Worm (Caenorhabditis elegans) whole organism, L1 larva: Measurements from ENCODE around the gene srt-28.

Experiments
- C04F5.9 ChIP-seq: sonication (generic microtip); optimal IDR thresholded peaks from 2 replicates; lab custom pipeline; 2016; ENCODE audit warnings: missing genetic modification characterization, missing compliant biosample characterization
- F16B12.6 ChIP-seq: fragments of 150-350 bp; optimal IDR thresholded peaks from 2 replicates; lab custom pipeline; 2014; ENCODE audit warnings: missing biosample characterization, missing genetic modification characterization
- blmp-1 ChIP-seq: fragments of 150-350 bp; optimal IDR thresholded peaks from 2 replicates; lab custom pipeline; 2014; ENCODE audit warnings: missing biosample characterization, missing genetic modification characterization
- ceh-8 ChIP-seq: fragments of 200-800 bp; sonication (Bioruptor generic); optimal IDR thresholded peaks from 2 replicates; lab custom pipeline; 2018; ENCODE audit warnings: mild to moderate bottlenecking, missing genetic modification characterization, moderate library complexity, missing compliant biosample characterization
- ces-1 ChIP-seq: fragments of 150-350 bp; optimal IDR thresholded peaks from 2 replicates; lab custom pipeline; 2014; ENCODE audit warnings: missing biosample characterization, missing genetic modification reagents, missing genetic modification characterization
- dpl-1 ChIP-seq, 3 experiments: fragments of 150-350 bp in 2 of 3; sonication (generic microtip) in 1 of 3; optimal IDR thresholded peaks; 2 replicates each; lab custom pipeline; 2014 to 2017; ENCODE audit warnings: missing biosample characterization in 3 of 3, missing genetic modification characterization in 3 of 3, missing genetic modification reagents in 3 of 3
- efl-1 ChIP-seq, 4 experiments: fragments of 150-350 bp; optimal IDR thresholded peaks in 3 of 4; peaks in 1 of 4; 1 replicate in 1 of 4; 2 replicates in 3 of 4; lab custom pipeline; 2014; ENCODE audit warnings: missing biosample characterization in 2 of 4, missing genetic modification characterization in 2 of 4, missing genetic modification reagents in 2 of 4
- egl-27 ChIP-seq, 2 experiments: fragments of 150-350 bp in 1 of 2; sonication (generic microtip); optimal IDR thresholded peaks; 3 replicates each; lab custom pipeline; 2017 to 2018; ENCODE audit warnings: missing biosample characterization in 2 of 2, missing genetic modification characterization in 2 of 2, missing genetic modification reagents in 2 of 2
- elt-2 ChIP-seq: sonication (generic microtip); optimal IDR thresholded peaks from 2 replicates; lab custom pipeline; 2016; ENCODE audit warnings: missing genetic modification characterization, mild to moderate bottlenecking, inconsistent platforms, missing compliant biosample characterization, missing genetic modification reagents
- fkh-4 ChIP-seq: sonication (generic microtip); optimal IDR thresholded peaks from 2 replicates; lab custom pipeline; 2016; ENCODE audit warnings: missing compliant biosample characterization, missing genetic modification characterization, borderline replicate concordance
- grh-1 ChIP-seq: fragments of 200-800 bp; sonication (Bioruptor generic); IDR thresholded peaks from 2 replicates; pipeline ENCODE4 v1.3.6; 2022; ENCODE audit warnings: missing genetic modification reagents, missing genetic modification characterization, missing compliant biosample characterization
- hlh-17 ChIP-seq: fragments of 200-800 bp; sonication (Bioruptor generic); optimal IDR thresholded peaks from 2 replicates; lab custom pipeline; 2018; ENCODE audit warnings: missing genetic modification characterization, mild to moderate bottlenecking, missing compliant biosample characterization, moderate library complexity, borderline replicate concordance
- hpl-2 ChIP-seq: fragments of 150-350 bp; optimal IDR thresholded peaks from 2 replicates; lab custom pipeline; 2014; ENCODE audit warnings: missing biosample characterization, missing genetic modification reagents, missing genetic modification characterization
- jun-1 ChIP-seq: fragments of 150-350 bp; optimal IDR thresholded peaks from 2 replicates; lab custom pipeline; 2014; ENCODE audit warnings: missing biosample characterization, missing genetic modification reagents, missing genetic modification characterization
- lin-14 ChIP-seq: fragments of 200-800 bp; sonication (Bioruptor generic); optimal IDR thresholded peaks from 2 replicates; lab custom pipeline; 2018; ENCODE audit warnings: mild to moderate bottlenecking, missing genetic modification characterization, moderate library complexity, missing compliant biosample characterization
- lin-35 ChIP-seq, 2 experiments: fragments of 150-350 bp; optimal IDR thresholded peaks; 2 replicates each; lab custom pipeline; 2014; ENCODE audit warnings: missing biosample characterization in 2 of 2, missing genetic modification characterization in 2 of 2, missing genetic modification reagents in 2 of 2
- lsy-2 ChIP-seq, 2 experiments: fragments of 150-350 bp; optimal IDR thresholded peaks; 2 replicates each; lab custom pipeline; 2014; ENCODE audit warnings: missing biosample characterization in 2 of 2, missing genetic modification characterization in 2 of 2
- mab-9 ChIP-seq: fragments of 200-800 bp; sonication (Bioruptor generic); IDR thresholded peaks from 2 replicates; pipeline ENCODE4 v1.3.6; 2022; ENCODE audit warnings: missing genetic modification reagents, missing genetic modification characterization, missing compliant biosample characterization
- mdl-1 ChIP-seq, 2 experiments: fragments of 150-350 bp; optimal IDR thresholded peaks; 2 replicates each; lab custom pipeline; 2014 to 2017; ENCODE audit warnings: missing biosample characterization in 2 of 2, missing genetic modification characterization in 2 of 2, inconsistent platforms in 1 of 2
- mep-1 ChIP-seq: fragments of 150-350 bp; optimal IDR thresholded peaks from 2 replicates; lab custom pipeline; 2014; ENCODE audit warnings: missing biosample characterization, missing genetic modification characterization
- nhr-12 ChIP-seq: sonication (generic microtip); optimal IDR thresholded peaks from 2 replicates; lab custom pipeline; 2017; ENCODE audit warnings: missing biosample characterization, missing genetic modification characterization
- nhr-19 ChIP-seq: fragments of 200-800 bp; sonication (Bioruptor generic); conservative IDR thresholded peaks from 2 replicates; pipeline ENCODE4 v1.3.6; 2022; ENCODE audit warnings: missing genetic modification characterization, missing compliant biosample characterization
- nhr-237 ChIP-seq: fragments of 150-350 bp; optimal IDR thresholded peaks from 2 replicates; lab custom pipeline; 2014; ENCODE audit warnings: missing biosample characterization, missing genetic modification characterization
- nhr-71 ChIP-seq: sonication (generic microtip); optimal IDR thresholded peaks from 2 replicates; lab custom pipeline; 2016; ENCODE audit warnings: mild to moderate bottlenecking, missing genetic modification characterization, moderate library complexity, missing compliant biosample characterization
- nhr-77 ChIP-seq: fragments of 150-350 bp; optimal IDR thresholded peaks from 2 replicates; lab custom pipeline; 2014; ENCODE audit warnings: missing biosample characterization, missing genetic modification characterization
- pax-3 ChIP-seq: fragments of 200-800 bp; sonication (Bioruptor generic); optimal IDR thresholded peaks from 2 replicates; lab custom pipeline; 2018; ENCODE audit warnings: mild to moderate bottlenecking, missing genetic modification characterization, moderate library complexity, missing compliant biosample characterization
- rnt-1 ChIP-seq: sonication (generic microtip); optimal IDR thresholded peaks from 2 replicates; lab custom pipeline; 2016; ENCODE audit warnings: mild to moderate bottlenecking, missing genetic modification characterization, moderate library complexity, missing compliant biosample characterization
- skn-1 ChIP-seq: fragments of 150-350 bp; optimal IDR thresholded peaks from 2 replicates; lab custom pipeline; 2014; ENCODE audit warnings: missing biosample characterization, missing genetic modification characterization
- snpc-4 ChIP-seq: fragments of 150-350 bp; optimal IDR thresholded peaks from 2 replicates; lab custom pipeline; 2014; ENCODE audit warnings: missing biosample characterization, missing genetic modification characterization
- swsn-7 ChIP-seq: sonication (generic microtip); optimal IDR thresholded peaks from 2 replicates; lab custom pipeline; 2016; ENCODE audit warnings: missing genetic modification characterization, missing compliant biosample characterization
- tbx-2 ChIP-seq: sonication (generic microtip); optimal IDR thresholded peaks from 2 replicates; lab custom pipeline; 2016; ENCODE audit warnings: missing genetic modification characterization, missing compliant biosample characterization
- tlp-1 ChIP-seq: fragments of 150-350 bp; optimal IDR thresholded peaks from 2 replicates; lab custom pipeline; 2014; ENCODE audit warnings: missing biosample characterization, missing genetic modification characterization
- unc-130 ChIP-seq: fragments of 150-350 bp; optimal IDR thresholded peaks from 2 replicates; lab custom pipeline; 2017; ENCODE audit warnings: missing biosample characterization, missing genetic modification characterization, inconsistent platforms
- unc-98 ChIP-seq: fragments of 200-800 bp; sonication (Bioruptor generic); IDR thresholded peaks from 2 replicates; pipeline ENCODE4 v1.3.6; 2022; ENCODE audit warnings: missing genetic modification characterization, missing compliant biosample characterization
- zag-1 ChIP-seq: fragments of 150-350 bp; optimal IDR thresholded peaks from 2 replicates; lab custom pipeline; 2014; ENCODE audit warnings: missing biosample characterization, missing genetic modification characterization
- zip-4 ChIP-seq: fragments of 200-800 bp; sonication (Bioruptor generic); optimal IDR thresholded peaks from 2 replicates; lab custom pipeline; 2018; ENCODE audit warnings: mild to moderate bottlenecking, missing genetic modification characterization, moderate library complexity, missing compliant biosample characterization
- ztf-4 ChIP-seq: fragments of 150-350 bp; optimal IDR thresholded peaks from 2 replicates; lab custom pipeline; 2014; ENCODE audit warnings: missing biosample characterization, missing genetic modification characterization

Gene srt-28

ce11 chrV:2690948-2691347, 22.5 kb downstream of the srt-28 start:
- TF ChIP-seq pax-3 (tag; lab: Kevin White, UChicago) (no peak), nhr-237 (tag; lab: Kevin White, UChicago) (no peak), elt-2 (tag; lab: Kevin White, UChicago) (no peak), lin-35 (GFP tag; optimal IDR thresholded peaks at IDR 0.05; lab: Kevin White, UChicago) (no peak), skn-1 (tag; lab: Kevin White, UChicago) (no peak), jun-1 (tag; lab: Kevin White, UChicago) (no peak), grh-1 (GFP tag; lab: Robert Waterston, UW) (no peak), dpl-1 (GFP tag; optimal IDR thresholded peaks at IDR 0.05; lab: Kevin White, UChicago) (no peak), nhr-12 (no peak), C04F5.9 (tag; lab: Kevin White, UChicago) (no peak), hlh-17 (GFP tag; lab: Kevin White, UChicago) (no peak), nhr-19 (no peak), ztf-4 (tag; lab: Kevin White, UChicago) (no peak), zip-4 (GFP tag; lab: Kevin White, UChicago) (no peak), tlp-1 (no peak)

ce11 chrV:2690478-2690877, 23.0 kb downstream of the srt-28 start:
- TF ChIP-seq mdl-1 (tag; optimal IDR thresholded peaks at IDR 0.05; lab: Kevin White, UChicago): no peak
- no peak for TF ChIP-seq egl-27 (tag; optimal IDR thresholded peaks at IDR 0.05; lab: Kevin White, UChicago)
- TF ChIP-seq rnt-1 (tag; lab: Kevin White, UChicago): no peak

ce11 chrV:2688562-2688961, 24.9 kb downstream of the srt-28 start:
- TF ChIP-seq zip-4 (GFP tag; lab: Kevin White, UChicago) (no peak), efl-1 (optimal IDR thresholded peaks at IDR 0.05; lab: Kevin White, UChicago) (no peak), efl-1 (GFP tag; optimal IDR thresholded peaks at IDR 0.05 in 1 of 2; lab: Kevin White, UChicago) (peak in 1 of 2 experiments; percentile 37)

- TF ChIP-seq nhr-237 (tag; lab: Kevin White, UChicago) (no peak), swsn-7 (no peak)
Measured at ce11 chrV:2684227-2684626, 29.2 kb downstream of the srt-28 start.

ce11 chrV:2683497-2683896, 29.9 kb downstream of the srt-28 start:
- no peak for TF ChIP-seq nhr-77
- TF ChIP-seq zip-4 (GFP tag; lab: Kevin White, UChicago): no peak
- no peak for TF ChIP-seq hpl-2 (GFP tag; lab: Kevin White, UChicago)
- no peak for TF ChIP-seq swsn-7
- no peak for TF ChIP-seq lin-14
- TF ChIP-seq C04F5.9 (tag; lab: Kevin White, UChicago): no peak
- no peak for TF ChIP-seq tbx-2
- no peak for TF ChIP-seq lsy-2 (tag; optimal IDR thresholded peaks at IDR 0.05; lab: Kevin White, UChicago)
- TF ChIP-seq unc-98 (GFP tag; lab: Robert Waterston, UW): no peak
- no peak for TF ChIP-seq efl-1 (optimal IDR thresholded peaks at IDR 0.05; lab: Kevin White, UChicago)
- no peak for TF ChIP-seq efl-1 (GFP tag; optimal IDR thresholded peaks at IDR 0.05 in 1 of 2; lab: Kevin White, UChicago)
- no peak for TF ChIP-seq lin-35 (GFP tag; optimal IDR thresholded peaks at IDR 0.05; lab: Kevin White, UChicago)
- TF ChIP-seq tlp-1: no peak
- no peak for TF ChIP-seq zag-1 (tag; lab: Kevin White, UChicago)
- TF ChIP-seq fkh-4 (tag; lab: Kevin White, UChicago): no peak
- TF ChIP-seq ces-1 (GFP tag; lab: Kevin White, UChicago): no peak
- no peak for TF ChIP-seq nhr-19

ce11 chrV:2677648-2678047, 35.8 kb downstream of the srt-28 start:
- TF ChIP-seq snpc-4 (tag; lab: Kevin White, UChicago) (no peak), ceh-8 (GFP tag; lab: Kevin White, UChicago) (no peak), skn-1 (tag; lab: Kevin White, UChicago) (no peak), nhr-237 (tag; lab: Kevin White, UChicago) (no peak), nhr-71 (tag; lab: Kevin White, UChicago) (no peak), lsy-2 (tag; optimal IDR thresholded peaks at IDR 0.05; lab: Kevin White, UChicago) (no peak), swsn-7 (no peak), unc-130 (tag; lab: Kevin White, UChicago) (no peak), elt-2 (tag; lab: Kevin White, UChicago) (no peak), mab-9 (GFP tag; lab: Robert Waterston, UW) (no peak), tbx-2 (no peak), jun-1 (tag; lab: Kevin White, UChicago) (no peak), mep-1 (no peak), F16B12.6 (no peak), blmp-1 (tag; lab: Kevin White, UChicago) (no peak)
